Worm (Caenorhabditis elegans) whole organism, young adult: Measurements from ENCODE around the gene C18H7.7.

ENCODE experiments used
- B0019.2 ChIP-seq: fragments of 200-800 bp; sonication (Bioruptor generic); conservative IDR thresholded peaks from 2 replicates; pipeline ENCODE4 v1.3.6; 2022; ENCODE audit warnings: missing genetic modification reagents, missing genetic modification characterization, missing compliant biosample characterization
- B0261.1 ChIP-seq: sonication (generic microtip); optimal IDR thresholded peaks from 2 replicates; lab custom pipeline; 2016; ENCODE audit warnings: mild to moderate bottlenecking, missing genetic modification characterization, moderate library complexity, missing compliant biosample characterization
- F39B2.1 ChIP-seq: fragments of 200-800 bp; sonication (Bioruptor generic); IDR thresholded peaks from 2 replicates; pipeline ENCODE4 v1.3.6; 2022; ENCODE audit warnings: missing genetic modification reagents, missing genetic modification characterization, missing compliant biosample characterization
- F57A8.1 ChIP-seq: fragments of 200-800 bp; sonication (Bioruptor generic); optimal IDR thresholded peaks from 2 replicates; lab custom pipeline; 2018; ENCODE audit warnings: mild to moderate bottlenecking, missing genetic modification characterization, moderate library complexity, missing compliant biosample characterization
- Y56A3A.18 ChIP-seq: fragments of 200-800 bp; sonication (Bioruptor generic); IDR thresholded peaks from 2 replicates; pipeline ENCODE4 v1.3.6; 2022; ENCODE audit warnings: missing genetic modification reagents, missing genetic modification characterization, missing compliant biosample characterization
- ZK185.1 ChIP-seq: sonication (generic microtip); optimal IDR thresholded peaks from 2 replicates; lab custom pipeline; 2016; ENCODE audit warnings: mild to moderate bottlenecking, missing genetic modification characterization, missing compliant biosample characterization; ENCODE audit not compliant: poor library complexity, severe bottlenecking
- ama-1 ChIP-seq, 3 experiments: fragments of 150-350 bp in 1 of 3; sonication (generic microtip) in 2 of 3; optimal IDR thresholded peaks; 2 replicates each; lab custom pipeline; 2014 to 2018; ENCODE audit warnings: missing biosample characterization in 2 of 3, missing genetic modification characterization in 2 of 3, missing genetic modification reagents in 2 of 3
- aptf-2 ChIP-seq: fragments of 200-800 bp; sonication (Bioruptor generic); conservative IDR thresholded peaks from 2 replicates; pipeline ENCODE4 v1.3.6; 2022; ENCODE audit warnings: missing genetic modification reagents, missing genetic modification characterization, missing compliant biosample characterization
- atf-7 ChIP-seq: sonication (generic microtip); optimal IDR thresholded peaks from 2 replicates; lab custom pipeline; 2017; ENCODE audit warnings: mild to moderate bottlenecking, missing genetic modification characterization, missing compliant biosample characterization
- athp-1 ChIP-seq: sonication (generic microtip); optimal IDR thresholded peaks from 2 replicates; lab custom pipeline; 2017; ENCODE audit warnings: mild to moderate bottlenecking, missing genetic modification characterization, missing compliant biosample characterization
- ccch-3 ChIP-seq: fragments of 200-800 bp; sonication (Bioruptor generic); optimal IDR thresholded peaks from 2 replicates; lab custom pipeline; 2018; ENCODE audit warnings: mild to moderate bottlenecking, missing genetic modification characterization, missing compliant biosample characterization
- ceh-58 ChIP-seq: fragments of 200-800 bp; sonication (Bioruptor generic); IDR thresholded peaks from 2 replicates; pipeline ENCODE4 v1.3.6; 2022; ENCODE audit warnings: missing genetic modification characterization, missing compliant biosample characterization
- die-1 ChIP-seq: sonication (generic microtip); optimal IDR thresholded peaks from 2 replicates; lab custom pipeline; 2016; ENCODE audit warnings: missing genotype, mild to moderate bottlenecking, missing genetic modification characterization, missing compliant biosample characterization
- dpl-1 ChIP-seq: fragments of 150-350 bp; optimal IDR thresholded peaks from 2 replicates; lab custom pipeline; 2014; ENCODE audit warnings: missing biosample characterization, missing genetic modification reagents, missing genetic modification characterization
- egrh-3 ChIP-seq: fragments of 200-800 bp; sonication (Bioruptor generic); IDR thresholded peaks from 2 replicates; pipeline ENCODE4 v1.3.6; 2022; ENCODE audit warnings: missing genetic modification reagents, missing genetic modification characterization, missing compliant biosample characterization
- hlh-26 ChIP-seq: fragments of 200-800 bp; sonication (Bioruptor generic); conservative IDR thresholded peaks from 2 replicates; pipeline ENCODE4 v1.3.6; 2022; ENCODE audit warnings: missing genetic modification reagents, missing genetic modification characterization, missing compliant biosample characterization
- hmg-1.2 ChIP-seq: fragments of 200-800 bp; sonication (Bioruptor generic); IDR thresholded peaks from 2 replicates; pipeline ENCODE4 v1.3.6; 2022; ENCODE audit warnings: missing genetic modification reagents, missing genetic modification characterization, missing compliant biosample characterization
- hmg-20 ChIP-seq: fragments of 200-800 bp; sonication (Bioruptor generic); IDR thresholded peaks from 2 replicates; pipeline ENCODE4 v1.3.6; 2022; ENCODE audit warnings: missing genetic modification reagents, missing genetic modification characterization, missing compliant biosample characterization
- let-607 ChIP-seq, 2 experiments: fragments of 200-800 bp in 1 of 2; sonication (Bioruptor generic) in 1 of 2; sonication (generic microtip) in 1 of 2; optimal IDR thresholded peaks; 2 replicates each; lab custom pipeline; 2016 to 2018; ENCODE audit warnings: mild to moderate bottlenecking in 2 of 2, missing compliant biosample characterization in 2 of 2, missing genetic modification characterization in 2 of 2, moderate library complexity in 2 of 2, missing genotype in 1 of 2
- lin-26 ChIP-seq: fragments of 200-800 bp; sonication (Bioruptor generic); IDR thresholded peaks from 2 replicates; pipeline ENCODE4 v1.3.6; 2022; ENCODE audit warnings: missing genetic modification reagents, missing genetic modification characterization, missing compliant biosample characterization
- lin-35 ChIP-seq, 3 experiments: fragments of 150-350 bp in 2 of 3; sonication (generic microtip) in 1 of 3; optimal IDR thresholded peaks; 2 replicates each; lab custom pipeline; 2014 to 2018; ENCODE audit warnings: missing biosample characterization in 3 of 3, missing genetic modification characterization in 3 of 3, missing genetic modification reagents in 3 of 3
- lir-1 ChIP-seq: fragments of 200-800 bp; sonication (Bioruptor generic); conservative IDR thresholded peaks from 2 replicates; pipeline ENCODE4 v1.3.6; 2022; ENCODE audit warnings: missing genetic modification reagents, missing genetic modification characterization, missing compliant biosample characterization
- lsl-1 ChIP-seq: fragments of 200-800 bp; sonication (Bioruptor generic); optimal IDR thresholded peaks from 2 replicates; lab custom pipeline; 2018; ENCODE audit warnings: mild to moderate bottlenecking, missing genetic modification characterization, moderate library complexity, missing compliant biosample characterization
- lsy-27 ChIP-seq: sonication (generic microtip); optimal IDR thresholded peaks from 2 replicates; lab custom pipeline; 2017; ENCODE audit warnings: missing genetic modification characterization, mild to moderate bottlenecking, missing compliant biosample characterization, antibody characterized with exemption, missing genotype, borderline replicate concordance; ENCODE audit not compliant: insufficient read depth
- madf-8 ChIP-seq: fragments of 200-800 bp; sonication (Bioruptor generic); conservative IDR thresholded peaks from 2 replicates; pipeline ENCODE4 v1.3.6; 2022; ENCODE audit warnings: missing genetic modification reagents, missing genetic modification characterization, missing compliant biosample characterization
- mxl-1 ChIP-seq: sonication (generic microtip); optimal IDR thresholded peaks from 2 replicates; lab custom pipeline; 2016; ENCODE audit warnings: missing genetic modification characterization, missing compliant biosample characterization
- rcor-1 ChIP-seq: fragments of 200-800 bp; sonication (Bioruptor generic); IDR thresholded peaks from 2 replicates; pipeline ENCODE4 v1.3.6; 2022; ENCODE audit warnings: missing genetic modification reagents, missing genetic modification characterization, missing compliant biosample characterization
- rpc-1 ChIP-seq, 2 experiments: fragments of 150-350 bp in 1 of 2; sonication (generic microtip) in 1 of 2; optimal IDR thresholded peaks; 2 replicates each; lab custom pipeline; 2014 to 2018; ENCODE audit warnings: missing biosample characterization in 1 of 2, missing genetic modification characterization in 1 of 2, missing genetic modification reagents in 1 of 2, missing genotype in 1 of 2
- snpc-1.1 ChIP-seq: sonication (generic microtip); optimal IDR thresholded peaks from 2 replicates; lab custom pipeline; 2017; ENCODE audit warnings: missing genetic modification characterization, mild to moderate bottlenecking, missing compliant biosample characterization, antibody characterized with exemption, moderate library complexity, missing genotype, missing genetic modification reagents; ENCODE audit not compliant: insufficient read depth
- sptf-2 ChIP-seq: fragments of 200-800 bp; sonication (Bioruptor generic); optimal IDR thresholded peaks from 2 replicates; lab custom pipeline; 2018; ENCODE audit warnings: mild to moderate bottlenecking, missing genetic modification characterization, missing compliant biosample characterization
- zfh-2 ChIP-seq: fragments of 200-800 bp; sonication (Bioruptor generic); conservative IDR thresholded peaks from 2 replicates; pipeline ENCODE4 v1.3.6; 2022; ENCODE audit warnings: missing genetic modification reagents, missing genetic modification characterization, missing compliant biosample characterization
- zim-3 ChIP-seq: sonication (generic microtip); optimal IDR thresholded peaks from 2 replicates; lab custom pipeline; 2017; ENCODE audit warnings: mild to moderate bottlenecking, missing genetic modification characterization, moderate library complexity, missing compliant biosample characterization
- ztf-26 ChIP-seq: sonication (generic microtip); optimal IDR thresholded peaks from 2 replicates; lab custom pipeline; 2017; ENCODE audit warnings: missing genetic modification characterization, missing compliant biosample characterization

The C18H7.7 gene

DNA sequence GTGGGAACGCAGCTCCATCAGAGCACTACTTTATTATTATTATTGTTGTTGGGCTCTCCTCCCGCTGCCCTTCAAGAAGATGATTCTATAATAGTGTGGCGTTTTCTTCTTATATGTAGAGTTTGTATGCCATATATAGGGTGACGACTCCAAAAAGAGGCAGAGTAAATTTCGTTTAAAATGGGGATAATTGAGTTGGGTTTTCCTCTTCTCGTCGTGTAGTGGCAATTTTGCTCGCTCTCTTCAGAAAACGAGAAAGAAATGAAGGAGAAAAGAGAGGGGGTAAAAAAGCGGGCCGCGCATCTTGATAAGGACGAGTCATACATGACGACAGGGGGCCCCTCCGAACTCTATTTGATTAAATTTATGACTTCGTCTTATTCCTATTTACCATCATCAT, 32.8 kb downstream of the C18H7.7 start:
- TF ChIP-seq ama-1 (optimal IDR thresholded peaks at IDR 0.05; lab: Kevin White, UChicago): no peak
- no peak for TF ChIP-seq ama-1 (GFP tag; optimal IDR thresholded peaks at IDR 0.05; lab: Kevin White, UChicago)
- TF ChIP-seq hmg-20: no peak
- TF ChIP-seq die-1: no peak
- no peak for TF ChIP-seq lin-26
- no peak for TF ChIP-seq F39B2.1 (GFP tag; lab: Robert Waterston, UW)
- no peak for TF ChIP-seq snpc-1.1 (tag; lab: Kevin White, UChicago)
- TF ChIP-seq Y56A3A.18: no peak
- TF ChIP-seq lsl-1 (GFP tag; lab: Kevin White, UChicago): no peak
- TF ChIP-seq athp-1 (tag; lab: Kevin White, UChicago): no peak
- TF ChIP-seq aptf-2: no peak
- TF ChIP-seq let-607 (tag; optimal IDR thresholded peaks at IDR 0.05; lab: Kevin White, UChicago): no peak
- no peak for TF ChIP-seq F57A8.1 (GFP tag; lab: Kevin White, UChicago)
- no peak for TF ChIP-seq hlh-26
- TF ChIP-seq ccch-3 (GFP tag; lab: Kevin White, UChicago): no peak
- no peak for TF ChIP-seq mxl-1 (tag; lab: Kevin White, UChicago)

DNA sequence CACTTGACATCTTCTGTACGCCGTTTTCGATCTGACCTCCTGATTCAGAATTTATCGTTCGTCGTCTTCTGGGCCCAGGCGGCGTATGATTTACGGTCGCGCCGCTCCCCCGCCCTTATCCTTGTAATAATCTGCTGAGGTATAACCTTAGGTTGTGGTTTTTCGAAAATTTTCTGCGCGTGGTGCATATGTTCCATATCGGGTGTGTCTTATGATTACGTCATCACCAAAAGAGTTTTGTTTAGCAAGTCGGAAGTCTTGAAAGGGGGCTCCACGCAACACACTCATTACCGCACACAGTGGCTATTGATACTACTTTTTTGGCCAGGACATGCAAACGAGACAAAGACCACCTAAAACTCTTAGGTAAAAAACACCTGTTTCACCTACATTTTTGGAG, 35.4 kb downstream of the C18H7.7 start:
- TF ChIP-seq Y56A3A.18: no peak
- TF ChIP-seq hmg-1.2 (GFP tag; lab: Robert Waterston, UW): no peak
- TF ChIP-seq B0019.2: no peak
- TF ChIP-seq ceh-58 (GFP tag; lab: Robert Waterston, UW): no peak
- no peak for TF ChIP-seq die-1
- TF ChIP-seq sptf-2 (GFP tag; lab: Kevin White, UChicago): no peak
- TF ChIP-seq zim-3 (tag; lab: Kevin White, UChicago): no peak
- no peak for TF ChIP-seq lsy-27 (tag; lab: Kevin White, UChicago)

- no peak for TF ChIP-seq ZK185.1 (tag; lab: Kevin White, UChicago)
- TF ChIP-seq lin-35 (GFP tag; optimal IDR thresholded peaks at IDR 0.05; lab: Kevin White, UChicago): no peak
- TF ChIP-seq lir-1 (GFP tag; lab: Robert Waterston, UW): no peak
- no peak for TF ChIP-seq B0261.1 (tag; lab: Kevin White, UChicago)
Measured at ce11 chrIV:560314-560713, 35.9 kb downstream of the C18H7.7 start.

DNA sequence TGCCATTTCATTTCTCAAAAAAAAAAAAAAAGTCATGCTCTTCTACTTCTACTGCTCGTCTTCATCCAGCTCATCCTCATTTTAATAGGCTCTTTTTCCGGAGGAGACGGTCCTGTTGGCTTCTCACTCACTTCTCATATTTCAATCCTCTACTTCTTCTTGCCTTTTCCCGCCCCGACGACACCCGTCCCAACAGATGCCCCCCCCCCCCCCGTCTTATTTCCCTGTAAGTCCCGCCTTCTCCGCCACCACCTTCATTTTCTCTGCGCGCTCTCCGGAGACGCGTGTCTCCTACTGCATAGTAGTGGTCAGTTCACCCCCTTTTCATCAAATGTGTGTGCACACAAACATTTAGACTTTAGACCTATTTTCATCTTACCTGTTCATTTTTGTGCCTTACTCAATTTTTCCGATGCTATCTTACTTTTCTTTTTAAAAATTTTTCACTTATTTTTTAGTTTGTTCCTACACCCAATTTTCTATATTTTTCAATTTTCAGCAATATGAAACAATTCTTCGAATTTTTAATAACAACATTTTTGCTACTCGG, 37.4 kb downstream of the C18H7.7 start, which contains the start of gene efn-4:
Gene efn-4 (plus strand): TSS at position 500 of the 550 bp plus-strand sequence.
- TF ChIP-seq madf-8 (GFP tag; lab: Robert Waterston, UW) (no peak), dpl-1 (GFP tag; lab: Kevin White, UChicago) (no peak), zfh-2 (peak; percentile 69), rpc-1 (optimal IDR thresholded peaks at IDR 0.05; lab: Kevin White, UChicago) (no peak), rpc-1 (tag; optimal IDR thresholded peaks at IDR 0.05; lab: Kevin White, UChicago) (no peak), rcor-1 (GFP tag; lab: Robert Waterston, UW) (no peak), ztf-26 (tag; lab: Kevin White, UChicago) (no peak), B0261.1 (tag; lab: Kevin White, UChicago) (no peak), atf-7 (tag; lab: Kevin White, UChicago) (no peak), egrh-3 (GFP tag; lab: Robert Waterston, UW) (peak; percentile 31; the same call in 1 of the 2 replicates)
